Worm (Caenorhabditis elegans) whole organism, L4/young adult: Measurements from ENCODE around the gene srp-3.

Experiments
- W03F9.2 ChIP-seq: fragments of 150-350 bp; optimal IDR thresholded peaks from 2 replicates; lab custom pipeline; 2014; ENCODE audit warnings: missing biosample characterization, missing genetic modification characterization
- him-1 ChIP-seq: sonication (generic microtip); optimal IDR thresholded peaks from 2 replicates; lab custom pipeline; 2016; ENCODE audit warnings: missing genotype, missing genetic modification reagents, missing genetic modification characterization, missing compliant biosample characterization

ce11 chrV:1862954-1863353 lies 45.7 kb upstream of the srp-3 start:
- TF ChIP-seq him-1 (tag; lab: Kevin White, UChicago) (no peak), W03F9.2 (tag; lab: Kevin White, UChicago) (no peak)
